Fruit fly (Drosophila melanogaster) whole organism, embryonic: ENCODE measurements around the gene CG7924.

Source experiments
- CG15073 ChIP-seq: fragments of 200-800 bp; sonication (Bioruptor generic); optimal IDR thresholded peaks from 2 replicates; lab custom pipeline; 2016; ENCODE audit warnings: missing biosample characterization, missing genetic modification characterization
- CG6254 ChIP-seq: fragments of 200-800 bp; sonication (Bioruptor generic); optimal IDR thresholded peaks from 3 replicates; lab custom pipeline; 2017; ENCODE audit warnings: mild to moderate bottlenecking, missing biosample characterization, missing genetic modification reagents, missing genetic modification characterization
- CG7745 ChIP-seq: fragments of 200-800 bp; sonication (Bioruptor generic); optimal IDR thresholded peaks from 2 replicates; lab custom pipeline; 2018; ENCODE audit warnings: missing biosample characterization, mild to moderate bottlenecking, missing genetic modification characterization, moderate library complexity
- br ChIP-seq: fragments of >200 bp; optimal IDR thresholded peaks from 2 replicates; lab custom pipeline; 2017
- ci ChIP-seq: fragments of 200-800 bp; sonication (Bioruptor generic); IDR thresholded peaks from 3 replicates; pipeline ENCODE4 v1.3.6; 2022; ENCODE audit warnings: missing biosample characterization, missing genetic modification characterization
- ken ChIP-seq: fragments of 200-800 bp; sonication (Bioruptor generic); IDR thresholded peaks from 3 replicates; pipeline ENCODE4 v1.3.6; 2022; ENCODE audit warnings: missing biosample characterization, missing genetic modification characterization
- knrl ChIP-seq: fragments of 200-800 bp; sonication (Bioruptor generic); IDR thresholded peaks from 3 replicates; pipeline ENCODE4 v1.3.6; 2022; ENCODE audit warnings: missing biosample characterization, missing genetic modification characterization; ENCODE audit not compliant: partially characterized antibody
- sd ChIP-seq: fragments of 200-800 bp; sonication (Bioruptor generic); optimal IDR thresholded peaks from 3 replicates; lab custom pipeline; 2018; ENCODE audit warnings: missing biosample characterization, mild to moderate bottlenecking, missing genetic modification characterization, moderate library complexity
- twi ChIP-seq: fragments of 200-800 bp; optimal IDR thresholded peaks from 2 replicates; lab custom pipeline; 2019; ENCODE audit warnings: missing biosample characterization, mild to moderate bottlenecking, missing genetic modification characterization, moderate library complexity
- usp ChIP-seq: fragments of >200 bp; optimal IDR thresholded peaks from 2 replicates; lab custom pipeline; 2017; ENCODE audit warnings: missing biosample characterization, missing genetic modification characterization

DNA sequence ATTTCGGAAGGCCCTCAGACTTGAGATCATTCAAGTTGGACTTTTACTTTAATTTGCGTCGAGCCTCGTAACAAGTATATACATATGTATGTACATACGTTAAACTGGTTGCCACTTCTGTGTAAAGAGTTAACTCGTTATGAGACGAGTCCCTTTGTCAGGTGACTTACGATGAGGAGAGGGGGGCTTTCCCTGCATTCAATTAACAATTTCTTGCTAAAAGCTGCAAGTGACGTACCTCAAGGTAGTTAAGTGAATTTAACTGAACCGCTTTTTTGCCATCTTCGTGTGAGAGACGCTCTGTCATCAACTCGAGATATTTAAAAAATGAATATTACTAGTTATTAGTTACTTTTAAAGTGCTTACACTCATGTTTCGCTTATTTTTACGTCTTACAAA, 24.3 kb upstream of the CG7924 start:
- TF ChIP-seq ci (GFP tag; lab: Robert Waterston, UW) (no peak), sd (no peak), br (lab: Kevin White, UChicago) (no peak), usp (GFP tag; lab: Kevin White, UChicago) (no peak), CG7745 (tag; lab: Kevin White, UChicago) (no peak), CG15073 (no peak), CG6254 (GFP tag; lab: Kevin White, UChicago) (no peak), knrl (GFP tag; lab: Robert Waterston, UW) (no peak), twi (no peak), ken (GFP tag; lab: Robert Waterston, UW) (no peak)
